Worm (Caenorhabditis elegans) whole organism, midembryonic: ENCODE results near the gene F22E5.8.

Source experiments
- T22C8.4 ChIP-seq: fragments of 200-800 bp; sonication (Bioruptor generic); IDR thresholded peaks from 2 replicates; pipeline ENCODE4 v1.3.6; 2022; ENCODE audit warnings: missing genetic modification characterization, missing compliant biosample characterization
- flt-1 ChIP-seq: fragments of 200-800 bp; sonication (Bioruptor generic); IDR thresholded peaks from 2 replicates; pipeline ENCODE4 v1.3.6; 2022; ENCODE audit warnings: missing genetic modification characterization, missing compliant biosample characterization
- med-1 ChIP-seq: sonication (generic microtip); optimal IDR thresholded peaks from 2 replicates; lab custom pipeline; 2017; ENCODE audit warnings: missing genetic modification characterization, mild to moderate bottlenecking, missing compliant biosample characterization, antibody characterized with exemption, missing genetic modification reagents; ENCODE audit not compliant: insufficient read depth
- ref-1 ChIP-seq: fragments of 200-800 bp; sonication (Bioruptor generic); conservative IDR thresholded peaks from 2 replicates; pipeline ENCODE4 v1.3.6; 2022; ENCODE audit warnings: missing genetic modification reagents, missing genetic modification characterization, missing compliant biosample characterization
- ztf-29 ChIP-seq: fragments of 200-800 bp; sonication (Bioruptor generic); IDR thresholded peaks from 2 replicates; pipeline ENCODE4 v1.3.6; 2022; ENCODE audit warnings: missing genetic modification reagents, missing genetic modification characterization, missing compliant biosample characterization

DNA sequence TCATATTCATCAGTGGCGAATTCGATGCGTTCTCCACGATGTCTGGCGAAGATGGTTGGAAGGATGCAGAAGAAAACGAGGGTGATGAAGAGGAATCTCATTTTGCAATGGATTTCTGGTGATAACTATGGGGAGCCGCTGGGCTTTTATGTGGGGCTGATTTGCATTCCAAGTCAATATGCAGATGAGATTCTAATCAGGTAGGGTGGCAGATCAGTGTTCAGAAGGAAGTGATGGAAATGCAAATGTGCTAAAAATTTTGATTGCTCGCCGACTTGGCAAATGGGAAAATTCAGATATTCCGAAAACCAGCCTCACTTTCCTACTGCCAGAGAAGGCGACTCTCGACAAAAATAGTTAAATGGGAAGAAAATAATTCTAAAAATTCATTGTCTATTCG, 50.2 kb downstream of the F22E5.8 start, which contains the start of gene nspf-3:
- TF ChIP-seq T22C8.4 (GFP tag; lab: Robert Waterston, UW): no peak
- no peak for TF ChIP-seq med-1
- no peak for TF ChIP-seq ref-1 (GFP tag; lab: Robert Waterston, UW)
- TF ChIP-seq flt-1: no peak
- TF ChIP-seq ztf-29: no peak
